Fruit fly (Drosophila melanogaster) whole organism, embryonic: ENCODE data around the gene Dlip1.
A peak's percentile ranks its signal among the peaks of the same experiment; 100 is the strongest.

Source experiments
- Bgb ChIP-seq: fragments of 200-800 bp; sonication (Bioruptor generic); IDR thresholded peaks from 2 replicates; pipeline ENCODE4 v1.3.6; 2022; ENCODE audit warnings: missing biosample characterization, missing genetic modification characterization; ENCODE audit not compliant: partially characterized antibody
- CG11085 ChIP-seq: fragments of 200-800 bp; sonication (Bioruptor generic); IDR thresholded peaks from 2 replicates; pipeline ENCODE4 v1.3.6; 2022; ENCODE audit warnings: missing biosample characterization, missing genetic modification characterization
- CG14441 ChIP-seq: fragments of 200-800 bp; sonication (Bioruptor generic); IDR thresholded peaks from 2 replicates; pipeline ENCODE4 v1.3.6; 2022; ENCODE audit warnings: missing biosample characterization, missing genetic modification characterization
- CG15479 ChIP-seq: fragments of 200-800 bp; sonication (Bioruptor generic); optimal IDR thresholded peaks from 3 replicates; lab custom pipeline; 2019; ENCODE audit warnings: missing biosample characterization, mild to moderate bottlenecking, missing genetic modification characterization, moderate library complexity
- CG16863 ChIP-seq: fragments of 200-800 bp; sonication (Bioruptor generic); optimal IDR thresholded peaks from 3 replicates; lab custom pipeline; 2016; ENCODE audit warnings: missing biosample characterization, missing genetic modification characterization
- CG33557 ChIP-seq: fragments of 200-800 bp; sonication (Bioruptor generic); optimal IDR thresholded peaks from 2 replicates; lab custom pipeline; 2019; ENCODE audit warnings: missing biosample characterization, mild to moderate bottlenecking, missing genetic modification characterization, moderate library complexity
- CG3838 ChIP-seq: fragments of 200-800 bp; sonication (Bioruptor generic); optimal IDR thresholded peaks from 3 replicates; lab custom pipeline; 2016; ENCODE audit warnings: missing biosample characterization, missing genetic modification characterization
- CG3847 ChIP-seq: fragments of 200-800 bp; sonication (Bioruptor generic); IDR thresholded peaks from 2 replicates; pipeline ENCODE4 v1.3.6; 2022; ENCODE audit warnings: missing biosample characterization, missing genetic modification characterization
- CG4820 ChIP-seq: fragments of 200-800 bp; sonication (Bioruptor generic); optimal IDR thresholded peaks from 3 replicates; lab custom pipeline; 2016; ENCODE audit warnings: missing biosample characterization, missing genetic modification characterization
- CG9817 ChIP-seq: fragments of 200-800 bp; sonication (Bioruptor generic); optimal IDR thresholded peaks from 2 replicates; lab custom pipeline; 2018; ENCODE audit warnings: missing biosample characterization, mild to moderate bottlenecking, missing genetic modification characterization, moderate library complexity
- Dfd ChIP-seq, 2 experiments: fragments of >200 bp; optimal IDR thresholded peaks; 2 replicates each; lab custom pipeline; 2017; ENCODE audit warnings: missing biosample characterization in 2 of 2, missing genetic modification characterization in 2 of 2
- Drgx ChIP-seq: fragments of 200-800 bp; sonication (Bioruptor generic); IDR thresholded peaks from 2 replicates; pipeline ENCODE4 v1.3.6; 2022; ENCODE audit warnings: missing biosample characterization, missing genetic modification characterization
- Fer3 ChIP-seq: fragments of 200-800 bp; sonication (Bioruptor generic); optimal IDR thresholded peaks from 2 replicates; lab custom pipeline; 2018; ENCODE audit warnings: missing biosample characterization, mild to moderate bottlenecking, missing genetic modification characterization, moderate library complexity
- H2.0 ChIP-seq: fragments of 200-800 bp; sonication (Bioruptor generic); IDR thresholded peaks from 2 replicates; pipeline ENCODE4 v1.3.6; 2022; ENCODE audit warnings: missing biosample characterization, missing genetic modification characterization
- Hey ChIP-seq: fragments of 200-800 bp; sonication (Bioruptor generic); optimal IDR thresholded peaks from 3 replicates; lab custom pipeline; 2018; ENCODE audit warnings: missing biosample characterization, mild to moderate bottlenecking, missing genetic modification characterization
- HmgD ChIP-seq: fragments of 200-800 bp; sonication (Bioruptor generic); optimal IDR thresholded peaks from 3 replicates; lab custom pipeline; 2016; ENCODE audit warnings: missing biosample characterization, missing genetic modification characterization
- Kr ChIP-seq: fragments of 200-800 bp; sonication (Bioruptor generic); optimal IDR thresholded peaks from 2 replicates; lab custom pipeline; 2017; ENCODE audit warnings: missing biosample characterization, mild to moderate bottlenecking, missing genetic modification characterization
- MTF-1 ChIP-seq: fragments of 200-800 bp; sonication (Bioruptor generic); optimal IDR thresholded peaks from 2 replicates; lab custom pipeline; 2018; ENCODE audit warnings: missing biosample characterization, mild to moderate bottlenecking, missing genetic modification characterization, borderline replicate concordance
- Mad ChIP-seq: fragments of 200-800 bp; sonication (Bioruptor generic); optimal IDR thresholded peaks from 2 replicates; lab custom pipeline; 2016; ENCODE audit warnings: missing biosample characterization, missing genetic modification characterization
- Max ChIP-seq: fragments of 200-800 bp; sonication (Bioruptor generic); optimal IDR thresholded peaks from 2 replicates; lab custom pipeline; 2016; ENCODE audit warnings: missing biosample characterization, mild to moderate bottlenecking, missing genetic modification characterization
- Mes4 ChIP-seq: fragments of 200-800 bp; sonication (Bioruptor generic); optimal IDR thresholded peaks from 2 replicates; lab custom pipeline; 2016; ENCODE audit warnings: missing biosample characterization, missing genetic modification characterization
- Myb ChIP-seq: fragments of 200-800 bp; sonication (Bioruptor generic); optimal IDR thresholded peaks from 2 replicates; lab custom pipeline; 2016; ENCODE audit warnings: missing biosample characterization, missing genetic modification characterization
- NFAT ChIP-seq: fragments of 200-800 bp; sonication (Bioruptor generic); IDR thresholded peaks from 2 replicates; pipeline ENCODE4 v1.3.6; 2022; ENCODE audit warnings: missing biosample characterization, missing genetic modification characterization
- Opbp ChIP-seq: fragments of 200-800 bp; sonication (Bioruptor generic); IDR thresholded peaks from 3 replicates; pipeline ENCODE4 v1.3.6; 2022; ENCODE audit warnings: missing biosample characterization, missing genetic modification characterization; ENCODE audit not compliant: partially characterized antibody
- Ptx1 ChIP-seq: fragments of 200-800 bp; sonication (Bioruptor generic); IDR thresholded peaks from 2 replicates; pipeline ENCODE4 v1.3.6; 2022; ENCODE audit warnings: missing biosample characterization, missing genetic modification characterization
- Ravus ChIP-seq: fragments of 200-800 bp; sonication (Bioruptor generic); IDR thresholded peaks from 2 replicates; pipeline ENCODE4 v1.3.6; 2022; ENCODE audit warnings: missing biosample characterization, missing genetic modification characterization
- Six4 ChIP-seq: fragments of 200-800 bp; sonication (Bioruptor generic); optimal IDR thresholded peaks from 2 replicates; lab custom pipeline; 2016; ENCODE audit warnings: missing biosample characterization, missing genetic modification characterization
- al ChIP-seq: fragments of 200-800 bp; sonication (Bioruptor generic); IDR thresholded peaks from 2 replicates; pipeline ENCODE4 v1.3.6; 2022; ENCODE audit warnings: missing biosample characterization, missing genetic modification characterization
- ato ChIP-seq: fragments of 200-800 bp; sonication (Bioruptor generic); IDR thresholded peaks from 2 replicates; pipeline ENCODE4 v1.3.6; 2022; ENCODE audit warnings: missing biosample characterization, missing genetic modification characterization; ENCODE audit not compliant: partially characterized antibody
- chn ChIP-seq: fragments of 200-800 bp; sonication (Bioruptor generic); optimal IDR thresholded peaks from 2 replicates; lab custom pipeline; 2016; ENCODE audit warnings: missing biosample characterization, missing genetic modification characterization
- crol ChIP-seq: fragments of 200-800 bp; sonication (Bioruptor generic); IDR thresholded peaks from 2 replicates; pipeline ENCODE4 v1.3.6; 2022; ENCODE audit warnings: missing biosample characterization, missing genetic modification characterization
- da ChIP-seq: fragments of 200-800 bp; sonication (Bioruptor generic); optimal IDR thresholded peaks from 2 replicates; lab custom pipeline; 2016; ENCODE audit warnings: missing biosample characterization, missing genetic modification characterization
- danr ChIP-seq: fragments of 200-800 bp; sonication (Bioruptor generic); IDR thresholded peaks from 2 replicates; pipeline ENCODE4 v1.3.6; 2022; ENCODE audit warnings: missing biosample characterization, missing genetic modification characterization
- dysf ChIP-seq: fragments of 200-800 bp; sonication (Bioruptor generic); IDR thresholded peaks from 3 replicates; pipeline ENCODE4 v1.3.6; 2022; ENCODE audit warnings: missing biosample characterization, missing genetic modification characterization
- ewg ChIP-seq: fragments of 200-800 bp; sonication (Bioruptor generic); optimal IDR thresholded peaks from 3 replicates; lab custom pipeline; 2017; ENCODE audit warnings: mild to moderate bottlenecking, missing biosample characterization, missing genetic modification reagents, missing genetic modification characterization
- exex ChIP-seq: fragments of 200-800 bp; sonication (Bioruptor generic); optimal IDR thresholded peaks from 4 replicates; lab custom pipeline; 2018; ENCODE audit warnings: missing biosample characterization, mild to moderate bottlenecking, missing genetic modification characterization, moderate library complexity
- fu2 ChIP-seq: fragments of 200-800 bp; sonication (Bioruptor generic); optimal IDR thresholded peaks from 2 replicates; lab custom pipeline; 2016; ENCODE audit warnings: missing biosample characterization, missing genetic modification characterization
- jing ChIP-seq: fragments of 200-800 bp; sonication (Bioruptor generic); optimal IDR thresholded peaks from 2 replicates; lab custom pipeline; 2018; ENCODE audit warnings: missing biosample characterization, mild to moderate bottlenecking, missing genetic modification characterization
- lbe ChIP-seq: fragments of 200-800 bp; sonication (Bioruptor generic); optimal IDR thresholded peaks from 2 replicates; lab custom pipeline; 2016; ENCODE audit warnings: missing biosample characterization, mild to moderate bottlenecking, missing genetic modification characterization
- luna ChIP-seq: fragments of 200-800 bp; sonication (Bioruptor generic); optimal IDR thresholded peaks from 2 replicates; lab custom pipeline; 2016; ENCODE audit warnings: missing biosample characterization, missing genetic modification characterization
- nmo ChIP-seq: fragments of 200-800 bp; sonication (Bioruptor generic); optimal IDR thresholded peaks from 2 replicates; lab custom pipeline; 2018; ENCODE audit warnings: missing biosample characterization, mild to moderate bottlenecking, missing genetic modification characterization, moderate library complexity
- pzg ChIP-seq: fragments of 200-800 bp; sonication (Bioruptor generic); optimal IDR thresholded peaks from 3 replicates; lab custom pipeline; 2018; ENCODE audit warnings: missing biosample characterization, mild to moderate bottlenecking, missing genetic modification characterization, moderate library complexity
- repo ChIP-seq: fragments of 200-800 bp; sonication (Bioruptor generic); optimal IDR thresholded peaks from 2 replicates; lab custom pipeline; 2016; ENCODE audit warnings: missing biosample characterization, missing genetic modification characterization
- row ChIP-seq: fragments of 200-800 bp; sonication (Bioruptor generic); IDR thresholded peaks from 3 replicates; pipeline ENCODE4 v1.3.6; 2022; ENCODE audit warnings: missing biosample characterization, missing genetic modification characterization
- sens-2 ChIP-seq: fragments of 200-800 bp; sonication (Bioruptor generic); IDR thresholded peaks from 2 replicates; pipeline ENCODE4 v1.3.6; 2022; ENCODE audit warnings: missing biosample characterization, missing genetic modification characterization
- slbo ChIP-seq: fragments of 200-800 bp; sonication (Bioruptor generic); IDR thresholded peaks from 2 replicates; pipeline ENCODE4 v1.3.6; 2022; ENCODE audit warnings: missing biosample characterization, missing genetic modification characterization
- ssp ChIP-seq: fragments of 200-800 bp; sonication (Bioruptor generic); IDR thresholded peaks from 2 replicates; pipeline ENCODE4 v1.3.6; 2022; ENCODE audit warnings: missing biosample characterization, missing genetic modification characterization
- sug ChIP-seq: fragments of 200-800 bp; optimal IDR thresholded peaks from 2 replicates; lab custom pipeline; 2019; ENCODE audit warnings: missing biosample characterization, mild to moderate bottlenecking, missing genetic modification characterization, moderate library complexity
- tna ChIP-seq: fragments of 200-800 bp; sonication (Bioruptor generic); IDR thresholded peaks from 2 replicates; pipeline ENCODE4 v1.3.6; 2022; ENCODE audit warnings: missing biosample characterization, missing genetic modification characterization; ENCODE audit not compliant: partially characterized antibody
- wor ChIP-seq: fragments of 200-800 bp; sonication (Bioruptor generic); IDR thresholded peaks from 2 replicates; pipeline ENCODE4 v1.3.6; 2022; ENCODE audit warnings: missing biosample characterization, missing genetic modification characterization

Dlip1 gene

DNA sequence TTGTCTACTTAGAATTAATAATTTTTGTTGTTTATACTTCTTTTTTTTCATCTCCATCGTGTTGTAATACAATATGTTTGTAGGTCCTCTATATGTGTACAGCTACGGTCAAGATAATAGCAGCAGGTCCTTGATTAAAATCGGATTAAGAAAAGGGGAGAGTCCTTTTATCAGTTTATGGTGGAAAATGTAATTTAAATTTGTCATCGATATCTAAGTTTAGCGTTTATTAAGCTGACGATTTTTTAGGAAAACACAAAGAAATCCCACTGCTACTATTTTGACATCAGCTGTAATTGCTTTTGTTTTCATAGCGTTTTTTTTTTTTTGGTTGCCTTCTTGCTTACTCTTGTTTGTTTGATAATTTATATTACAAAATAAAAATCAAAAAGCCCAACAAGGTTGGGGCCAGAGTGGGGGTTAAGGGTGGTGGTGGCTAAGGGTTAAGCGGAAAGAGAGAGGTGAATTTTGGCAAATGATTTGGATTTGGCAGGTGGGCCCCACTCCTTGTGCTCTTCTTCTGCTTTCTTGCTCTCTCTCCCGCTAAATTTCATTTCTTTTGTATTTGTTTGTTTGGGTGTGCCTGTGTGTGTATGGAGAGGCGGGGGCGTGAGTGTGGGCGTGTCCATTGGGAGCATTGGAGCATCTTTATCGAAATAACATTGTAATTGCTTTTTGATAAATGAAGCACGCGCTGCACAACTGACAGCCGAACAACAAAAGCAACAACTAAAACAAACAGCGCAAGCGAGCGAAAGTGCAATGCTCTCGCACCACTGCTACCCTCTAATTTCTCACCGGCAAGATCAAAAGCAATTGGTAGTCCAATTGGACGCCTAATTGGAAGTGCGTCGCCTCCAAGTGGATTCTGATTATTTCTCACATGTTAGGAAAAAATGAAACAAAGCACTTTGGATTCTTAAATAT is 37.3 kb upstream of the Dlip1 start (continued):
- TF ChIP-seq HmgD (GFP tag; lab: Kevin White, UChicago) (no peak), CG15479 (no peak), Mes4 (GFP tag; lab: Kevin White, UChicago) (peak; percentile 5), MTF-1 (no peak), crol (GFP tag; lab: Robert Waterston, UW) (0 out of 2 replicates have a peak, but pooled peaks have one; percentile 16), danr (GFP tag; lab: Robert Waterston, UW) (no peak), Ptx1 (GFP tag; lab: Robert Waterston, UW) (peak; percentile 46; the same call in 1 of the 2 replicates), repo (no peak), Opbp (no peak), H2.0 (GFP tag; lab: Robert Waterston, UW) (0 out of 2 replicates have a peak, but pooled peaks have one; percentile 33), dysf (peak; percentile 61; the same call in 2 of the 3 replicates), row (GFP tag; lab: Robert Waterston, UW) (peak; percentile 57), wor (GFP tag; lab: Robert Waterston, UW) (no peak), ssp (no peak), CG3838 (GFP tag; lab: Kevin White, UChicago) (no peak), CG14441 (GFP tag; lab: Robert Waterston, UW) (no peak), slbo (GFP tag; lab: Robert Waterston, UW) (peak; percentile 55), ewg (no peak), exex (tag; lab: Kevin White, UChicago) (no peak), Myb (GFP tag; lab: Kevin White, UChicago) (no peak), Kr (GFP tag; lab: Kevin White, UChicago) (no peak), Six4 (GFP tag; lab: Kevin White, UChicago) (peak; percentile 32), da (no peak), Hey (tag; lab: Kevin White, UChicago) (no peak), Fer3 (tag; lab: Kevin White, UChicago) (peak; percentile 50), CG4820 (GFP tag; lab: Kevin White, UChicago) (peak; percentile 32), ato (GFP tag; lab: Robert Waterston, UW) (no peak), Bgb (GFP tag; lab: Robert Waterston, UW) (0 out of 2 replicates have a peak, but pooled peaks have one; percentile 9), NFAT (GFP tag; lab: Robert Waterston, UW) (no peak), Mad (GFP tag; lab: Kevin White, UChicago) (peak; percentile 12), jing (GFP tag; lab: Kevin White, UChicago) (no peak), nmo (peak; percentile 56), Dfd (GFP tag; optimal IDR thresholded peaks at IDR 0.05; lab: Kevin White, UChicago) (no peak), pzg (GFP tag; lab: Kevin White, UChicago) (no peak), fu2 (GFP tag; lab: Kevin White, UChicago) (no peak), Max (no peak), Drgx (GFP tag; lab: Robert Waterston, UW) (peak; percentile 34; the same call in 1 of the 2 replicates), sug (tag; lab: Kevin White, UChicago) (no peak), CG16863 (GFP tag; lab: Kevin White, UChicago) (peak; percentile 0), sens-2 (GFP tag; lab: Robert Waterston, UW) (no peak), al (GFP tag; lab: Robert Waterston, UW) (no peak), CG9817 (tag; lab: Kevin White, UChicago) (no peak), CG33557 (GFP tag; lab: Kevin White, UChicago) (no peak), Ravus (GFP tag; lab: Robert Waterston, UW) (no peak), CG3847 (GFP tag; lab: Robert Waterston, UW) (no peak), CG11085 (no peak), luna (no peak), tna (GFP tag; lab: Robert Waterston, UW) (no peak), chn (GFP tag; lab: Kevin White, UChicago) (no peak), lbe (GFP tag; lab: Kevin White, UChicago) (no peak)
